Fruit fly (Drosophila melanogaster): ENCODE results near the gene Pcyt1.

- TF ChIP-seq CTCF (optimal IDR thresholded peaks at IDR 0.05) (no peak), CG8478 (optimal IDR thresholded peaks at IDR 0.05) (no peak)
Measured at dm6 chr3L:1549634-1550071, 3.8 kb downstream of the Pcyt1 start.
